Fruit fly (Drosophila melanogaster) whole organism: ENCODE results near the gene CG2124.

Experiments
- EcR ChIP-seq, 2 experiments: fragments of >200 bp; optimal IDR thresholded peaks; 2 replicates each; lab custom pipeline; 2017; ENCODE audit warnings: missing biosample characterization in 2 of 2, missing genetic modification characterization in 2 of 2, missing genetic modification reagents in 2 of 2
- usp ChIP-seq: fragments of >200 bp; optimal IDR thresholded peaks from 2 replicates; lab custom pipeline; 2017; ENCODE audit warnings: missing biosample characterization, missing genetic modification characterization, mixed read lengths

DNA sequence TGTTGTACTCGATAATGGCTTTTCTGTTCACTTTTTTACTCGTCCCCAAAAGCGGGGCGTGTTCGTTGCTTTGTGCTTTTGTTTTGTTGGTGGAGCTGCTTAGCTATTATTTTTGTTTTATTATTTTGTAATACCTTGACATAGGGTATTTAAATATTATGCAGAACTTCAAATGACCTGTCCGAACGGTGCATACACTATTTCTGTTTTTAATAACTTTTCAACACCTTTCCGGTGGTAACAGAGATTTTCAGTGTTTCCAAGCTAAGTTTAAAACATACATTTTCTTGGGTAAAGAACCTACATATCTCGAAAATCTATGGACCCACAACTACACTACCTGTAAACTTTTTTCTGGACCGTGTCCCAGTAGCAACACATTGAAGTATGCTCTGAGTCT is 8.5 kb upstream of the CG2124 start:
- TF ChIP-seq usp, result no peak
- TF ChIP-seq EcR (GFP tag; optimal IDR thresholded peaks at IDR 0.05; lab: Kevin White, UChicago), result no peak
